Worm (Caenorhabditis elegans) whole organism, L1 larva: Measurements from ENCODE around the gene H14A12.5.
A peak's percentile ranks its signal among the peaks of the same experiment; 100 is the strongest.

Experiments used
- C04F5.9 ChIP-seq: sonication (generic microtip); optimal IDR thresholded peaks from 2 replicates; lab custom pipeline; 2016; ENCODE audit warnings: missing genetic modification characterization, missing compliant biosample characterization
- C16A3.4 ChIP-seq: fragments of 150-350 bp; optimal IDR thresholded peaks from 2 replicates; lab custom pipeline; 2014; ENCODE audit warnings: missing biosample characterization, missing genetic modification characterization
- F16B12.6 ChIP-seq: fragments of 150-350 bp; optimal IDR thresholded peaks from 2 replicates; lab custom pipeline; 2014; ENCODE audit warnings: missing biosample characterization, missing genetic modification characterization
- ceh-82 ChIP-seq, 3 experiments: fragments of 150-350 bp in 1 of 3; sonication (generic microtip) in 2 of 3; optimal IDR thresholded peaks; 2 replicates each; lab custom pipeline; 2014 to 2017; ENCODE audit warnings: missing biosample characterization in 3 of 3, missing genetic modification characterization in 3 of 3
- dsc-1 ChIP-seq: sonication (generic microtip); optimal IDR thresholded peaks from 2 replicates; lab custom pipeline; 2016; ENCODE audit warnings: mild to moderate bottlenecking, missing genetic modification characterization, missing compliant biosample characterization
- efl-1 ChIP-seq, 4 experiments: fragments of 150-350 bp; optimal IDR thresholded peaks in 3 of 4; peaks in 1 of 4; 1 replicate in 1 of 4; 2 replicates in 3 of 4; lab custom pipeline; 2014; ENCODE audit warnings: missing biosample characterization in 2 of 4, missing genetic modification characterization in 2 of 4, missing genetic modification reagents in 2 of 4
- elt-2 ChIP-seq: sonication (generic microtip); optimal IDR thresholded peaks from 2 replicates; lab custom pipeline; 2016; ENCODE audit warnings: missing genetic modification characterization, mild to moderate bottlenecking, inconsistent platforms, missing compliant biosample characterization, missing genetic modification reagents
- elt-3 ChIP-seq, 6 experiments: fragments of 150-350 bp in 1 of 6; sonication (generic microtip); optimal IDR thresholded peaks; 2 replicates each; lab custom pipeline; 2017 to 2018; ENCODE audit warnings: missing biosample characterization in 6 of 6, missing genetic modification characterization in 6 of 6, inconsistent platforms in 1 of 6
- ets-5 ChIP-seq: fragments of 200-800 bp; sonication (Bioruptor generic); IDR thresholded peaks from 2 replicates; pipeline ENCODE4 v1.3.6; 2022; ENCODE audit warnings: missing genetic modification characterization, missing compliant biosample characterization
- hlh-17 ChIP-seq: fragments of 200-800 bp; sonication (Bioruptor generic); optimal IDR thresholded peaks from 2 replicates; lab custom pipeline; 2018; ENCODE audit warnings: missing genetic modification characterization, mild to moderate bottlenecking, missing compliant biosample characterization, moderate library complexity, borderline replicate concordance
- lin-15B ChIP-seq: fragments of 150-350 bp; sonication (generic microtip); optimal IDR thresholded peaks from 3 replicates; lab custom pipeline; 2014; ENCODE audit warnings: missing biosample characterization, missing genetic modification characterization
- lin-35 ChIP-seq, 2 experiments: fragments of 150-350 bp; optimal IDR thresholded peaks; 2 replicates each; lab custom pipeline; 2014; ENCODE audit warnings: missing biosample characterization in 2 of 2, missing genetic modification characterization in 2 of 2, missing genetic modification reagents in 2 of 2
- lin-39 ChIP-seq: fragments of 150-350 bp; optimal IDR thresholded peaks from 2 replicates; lab custom pipeline; 2014; ENCODE audit warnings: missing biosample characterization, missing genetic modification reagents, missing genetic modification characterization
- lsy-2 ChIP-seq, 2 experiments: fragments of 150-350 bp; optimal IDR thresholded peaks; 2 replicates each; lab custom pipeline; 2014; ENCODE audit warnings: missing biosample characterization in 2 of 2, missing genetic modification characterization in 2 of 2
- mdl-1 ChIP-seq, 2 experiments: fragments of 150-350 bp; optimal IDR thresholded peaks; 2 replicates each; lab custom pipeline; 2014 to 2017; ENCODE audit warnings: missing biosample characterization in 2 of 2, missing genetic modification characterization in 2 of 2, inconsistent platforms in 1 of 2
- mef-2 ChIP-seq: fragments of 150-350 bp; optimal IDR thresholded peaks from 2 replicates; lab custom pipeline; 2014; ENCODE audit warnings: missing biosample characterization, missing genetic modification characterization
- nhr-12 ChIP-seq: sonication (generic microtip); optimal IDR thresholded peaks from 2 replicates; lab custom pipeline; 2017; ENCODE audit warnings: missing biosample characterization, missing genetic modification characterization
- nhr-19 ChIP-seq: fragments of 200-800 bp; sonication (Bioruptor generic); conservative IDR thresholded peaks from 2 replicates; pipeline ENCODE4 v1.3.6; 2022; ENCODE audit warnings: missing genetic modification characterization, missing compliant biosample characterization
- nhr-20 ChIP-seq: sonication (generic microtip); optimal IDR thresholded peaks from 2 replicates; lab custom pipeline; 2016; ENCODE audit warnings: mild to moderate bottlenecking, missing genetic modification characterization, missing compliant biosample characterization
- nhr-28 ChIP-seq: fragments of 150-350 bp; optimal IDR thresholded peaks from 2 replicates; lab custom pipeline; 2014; ENCODE audit warnings: missing biosample characterization, missing genetic modification characterization
- nhr-71 ChIP-seq: sonication (generic microtip); optimal IDR thresholded peaks from 2 replicates; lab custom pipeline; 2016; ENCODE audit warnings: mild to moderate bottlenecking, missing genetic modification characterization, moderate library complexity, missing compliant biosample characterization
- nhr-84 ChIP-seq: sonication (generic microtip); optimal IDR thresholded peaks from 2 replicates; lab custom pipeline; 2017; ENCODE audit warnings: missing biosample characterization, missing genetic modification characterization
- nhr-85 ChIP-seq: sonication (generic microtip); peaks from one replicate; lab custom pipeline; 2016; ENCODE audit warnings: missing genetic modification characterization, inconsistent platforms, missing compliant biosample characterization
- pag-3 ChIP-seq: sonication (generic microtip); optimal IDR thresholded peaks from 2 replicates; lab custom pipeline; 2017; ENCODE audit warnings: missing genetic modification characterization, mild to moderate bottlenecking, missing compliant biosample characterization, antibody characterized with exemption, borderline replicate concordance; ENCODE audit not compliant: insufficient read depth
- pqm-1 ChIP-seq: sonication (generic microtip); optimal IDR thresholded peaks from 3 replicates; lab custom pipeline; 2017; ENCODE audit warnings: missing biosample characterization, missing genetic modification characterization
- rnt-1 ChIP-seq: sonication (generic microtip); optimal IDR thresholded peaks from 2 replicates; lab custom pipeline; 2016; ENCODE audit warnings: mild to moderate bottlenecking, missing genetic modification characterization, moderate library complexity, missing compliant biosample characterization
- snu-23 ChIP-seq: sonication (generic microtip); optimal IDR thresholded peaks from 2 replicates; lab custom pipeline; 2016; ENCODE audit warnings: missing genetic modification characterization, missing compliant biosample characterization
- sox-4 ChIP-seq: sonication (generic microtip); optimal IDR thresholded peaks from 2 replicates; lab custom pipeline; 2016; ENCODE audit warnings: missing genetic modification characterization, missing compliant biosample characterization
- sptf-1 ChIP-seq: fragments of 150-350 bp; optimal IDR thresholded peaks from 2 replicates; lab custom pipeline; 2014; ENCODE audit warnings: missing biosample characterization, missing genetic modification characterization
- swsn-7 ChIP-seq: sonication (generic microtip); optimal IDR thresholded peaks from 2 replicates; lab custom pipeline; 2016; ENCODE audit warnings: missing genetic modification characterization, missing compliant biosample characterization
- unc-130 ChIP-seq: fragments of 150-350 bp; optimal IDR thresholded peaks from 2 replicates; lab custom pipeline; 2017; ENCODE audit warnings: missing biosample characterization, missing genetic modification characterization, inconsistent platforms
- unc-30 ChIP-seq: sonication (generic microtip); optimal IDR thresholded peaks from 2 replicates; lab custom pipeline; 2017; ENCODE audit warnings: missing biosample characterization, missing genetic modification characterization
- unc-62 ChIP-seq: fragments of 150-350 bp; optimal IDR thresholded peaks from 2 replicates; lab custom pipeline; 2014; ENCODE audit warnings: missing biosample characterization, missing genetic modification reagents, missing genetic modification characterization
- unc-86 ChIP-seq: sonication (generic microtip); optimal IDR thresholded peaks from 2 replicates; lab custom pipeline; 2016; ENCODE audit warnings: missing genetic modification characterization, missing compliant biosample characterization
- unc-98 ChIP-seq: fragments of 200-800 bp; sonication (Bioruptor generic); IDR thresholded peaks from 2 replicates; pipeline ENCODE4 v1.3.6; 2022; ENCODE audit warnings: missing genetic modification characterization, missing compliant biosample characterization
- vab-15 ChIP-seq: sonication (generic microtip); optimal IDR thresholded peaks from 2 replicates; lab custom pipeline; 2017; ENCODE audit warnings: missing genotype, mild to moderate bottlenecking, missing genetic modification characterization, missing compliant biosample characterization
- zip-4 ChIP-seq: fragments of 200-800 bp; sonication (Bioruptor generic); optimal IDR thresholded peaks from 2 replicates; lab custom pipeline; 2018; ENCODE audit warnings: mild to moderate bottlenecking, missing genetic modification characterization, moderate library complexity, missing compliant biosample characterization
- ztf-4 ChIP-seq: fragments of 150-350 bp; optimal IDR thresholded peaks from 2 replicates; lab custom pipeline; 2014; ENCODE audit warnings: missing biosample characterization, missing genetic modification characterization

Gene H14A12.5

ce11 chrIII:7458846-7459365 is 10.0 kb downstream of the H14A12.5 start, which contains the start of the genes fipr-19 and fipr-18:
Gene fipr-19, minus strand, starts transcription at chrIII:7458946.
Gene fipr-18, plus strand, starts transcription at chrIII:7459315.
- TF ChIP-seq ets-5 (GFP tag; lab: Robert Waterston, UW), result no peak

ce11 chrIII:7456640-7457039 is 12.2 kb downstream of the H14A12.5 start, which contains the start of gene Y69F12A.1:
Gene Y69F12A.1, plus strand, starts transcription at chrIII:7456940.
- no peak for TF ChIP-seq dsc-1 (tag; lab: Kevin White, UChicago)
- TF ChIP-seq nhr-84 (tag; lab: Kevin White, UChicago), result no peak
- no peak for TF ChIP-seq efl-1 (optimal IDR thresholded peaks at IDR 0.05; lab: Kevin White, UChicago)
- TF ChIP-seq efl-1 (GFP tag; optimal IDR thresholded peaks at IDR 0.05 in 1 of 2; lab: Kevin White, UChicago), result no peak
- TF ChIP-seq swsn-7 (tag; lab: Kevin White, UChicago), result no peak
- no peak for TF ChIP-seq F16B12.6
- no peak for TF ChIP-seq ztf-4 (tag; lab: Kevin White, UChicago)
- TF ChIP-seq zip-4, result no peak
- TF ChIP-seq nhr-20 (tag; lab: Kevin White, UChicago), result no peak
- no peak for TF ChIP-seq vab-15 (tag; lab: Kevin White, UChicago)
- no peak for TF ChIP-seq lin-15B
- no peak for TF ChIP-seq lin-39
- TF ChIP-seq pag-3 (tag; lab: Kevin White, UChicago), result no peak
- TF ChIP-seq sptf-1 (tag; lab: Kevin White, UChicago), result no peak
- TF ChIP-seq nhr-19 (GFP tag; lab: Robert Waterston, UW), result no peak
- TF ChIP-seq snu-23 (GFP tag; lab: Kevin White, UChicago), result no peak
- TF ChIP-seq nhr-12 (tag; lab: Kevin White, UChicago), result no peak

ce11 chrIII:7453653-7454124 is 15.2 kb downstream of the H14A12.5 start, which contains the start of gene alh-12:
Gene alh-12, plus strand, starts transcription at chrIII:7454074.
- TF ChIP-seq ceh-82 (tag; optimal IDR thresholded peaks at IDR 0.05; lab: Kevin White, UChicago) (no peak), hlh-17 (GFP tag; lab: Kevin White, UChicago) (no peak), C04F5.9 (tag; lab: Kevin White, UChicago) (no peak), dsc-1 (tag; lab: Kevin White, UChicago) (no peak), sox-4 (tag; lab: Kevin White, UChicago) (no peak), unc-130 (tag; lab: Kevin White, UChicago) (no peak), unc-62 (GFP tag; lab: Kevin White, UChicago) (no peak), lin-35 (GFP tag; optimal IDR thresholded peaks at IDR 0.05; lab: Kevin White, UChicago) (peak in 1 of 2 experiments; percentile 19), pag-3 (tag; lab: Kevin White, UChicago) (no peak), nhr-85 (tag; lab: Kevin White, UChicago) (no peak), snu-23 (GFP tag; lab: Kevin White, UChicago) (peak; percentile 4), elt-2 (tag; lab: Kevin White, UChicago) (peak; percentile 63), mef-2 (tag; lab: Kevin White, UChicago) (no peak), rnt-1 (tag; lab: Kevin White, UChicago) (peak; percentile 21), efl-1 (optimal IDR thresholded peaks at IDR 0.05; lab: Kevin White, UChicago) (no peak), efl-1 (GFP tag; optimal IDR thresholded peaks at IDR 0.05 in 1 of 2; lab: Kevin White, UChicago) (no peak), nhr-71 (peak; percentile 27), C16A3.4 (tag; lab: Kevin White, UChicago) (no peak), elt-3 (tag; optimal IDR thresholded peaks at IDR 0.05; lab: Kevin White, UChicago) (no peak), mdl-1 (tag; optimal IDR thresholded peaks at IDR 0.05; lab: Kevin White, UChicago) (no peak), swsn-7 (tag; lab: Kevin White, UChicago) (no peak), nhr-28 (tag; lab: Kevin White, UChicago) (no peak), unc-30 (tag; lab: Kevin White, UChicago) (no peak), lsy-2 (tag; optimal IDR thresholded peaks at IDR 0.05; lab: Kevin White, UChicago) (peak in 1 of 2 experiments; percentile 21), unc-86 (tag; lab: Kevin White, UChicago) (no peak), pqm-1 (tag; lab: Kevin White, UChicago) (no peak), unc-98 (GFP tag; lab: Robert Waterston, UW) (no peak)
